Worm (Caenorhabditis elegans) whole organism, L1 larva: ENCODE data around the gene arrd-23.

ENCODE experiments used
- C34B4.2 ChIP-seq: sonication (generic microtip); optimal IDR thresholded peaks from 2 replicates; lab custom pipeline; 2017; ENCODE audit warnings: mild to moderate bottlenecking, missing genetic modification characterization, missing compliant biosample characterization
- efl-1 ChIP-seq, 4 experiments: fragments of 150-350 bp; optimal IDR thresholded peaks in 3 of 4; peaks in 1 of 4; 1 replicate in 1 of 4; 2 replicates in 3 of 4; lab custom pipeline; 2014; ENCODE audit warnings: missing biosample characterization in 2 of 4, missing genetic modification characterization in 2 of 4, missing genetic modification reagents in 2 of 4
- egl-27 ChIP-seq, 2 experiments: fragments of 150-350 bp in 1 of 2; sonication (generic microtip); optimal IDR thresholded peaks; 3 replicates each; lab custom pipeline; 2017 to 2018; ENCODE audit warnings: missing biosample characterization in 2 of 2, missing genetic modification characterization in 2 of 2, missing genetic modification reagents in 2 of 2
- elt-3 ChIP-seq, 6 experiments: fragments of 150-350 bp in 1 of 6; sonication (generic microtip); optimal IDR thresholded peaks; 2 replicates each; lab custom pipeline; 2017 to 2018; ENCODE audit warnings: missing biosample characterization in 6 of 6, missing genetic modification characterization in 6 of 6, inconsistent platforms in 1 of 6
- hlh-17 ChIP-seq: fragments of 200-800 bp; sonication (Bioruptor generic); optimal IDR thresholded peaks from 2 replicates; lab custom pipeline; 2018; ENCODE audit warnings: missing genetic modification characterization, mild to moderate bottlenecking, missing compliant biosample characterization, moderate library complexity, borderline replicate concordance
- lir-3 ChIP-seq: sonication (generic microtip); optimal IDR thresholded peaks from 2 replicates; lab custom pipeline; 2016; ENCODE audit warnings: mild to moderate bottlenecking, missing genetic modification characterization, moderate library complexity, missing compliant biosample characterization; ENCODE audit not compliant: poor library complexity
- lsy-2 ChIP-seq, 2 experiments: fragments of 150-350 bp; optimal IDR thresholded peaks; 2 replicates each; lab custom pipeline; 2014; ENCODE audit warnings: missing biosample characterization in 2 of 2, missing genetic modification characterization in 2 of 2
- nhr-20 ChIP-seq: sonication (generic microtip); optimal IDR thresholded peaks from 2 replicates; lab custom pipeline; 2016; ENCODE audit warnings: mild to moderate bottlenecking, missing genetic modification characterization, missing compliant biosample characterization
- nhr-237 ChIP-seq: fragments of 150-350 bp; optimal IDR thresholded peaks from 2 replicates; lab custom pipeline; 2014; ENCODE audit warnings: missing biosample characterization, missing genetic modification characterization
- skn-1 ChIP-seq: fragments of 150-350 bp; optimal IDR thresholded peaks from 2 replicates; lab custom pipeline; 2014; ENCODE audit warnings: missing biosample characterization, missing genetic modification characterization
- snpc-4 ChIP-seq: fragments of 150-350 bp; optimal IDR thresholded peaks from 2 replicates; lab custom pipeline; 2014; ENCODE audit warnings: missing biosample characterization, missing genetic modification characterization
- tbx-2 ChIP-seq: sonication (generic microtip); optimal IDR thresholded peaks from 2 replicates; lab custom pipeline; 2016; ENCODE audit warnings: missing genetic modification characterization, missing compliant biosample characterization
- unc-62 ChIP-seq: fragments of 150-350 bp; optimal IDR thresholded peaks from 2 replicates; lab custom pipeline; 2014; ENCODE audit warnings: missing biosample characterization, missing genetic modification reagents, missing genetic modification characterization
- ztf-11 ChIP-seq, 2 experiments: sonication (generic microtip); optimal IDR thresholded peaks; 2 replicates each; lab custom pipeline; 2016 to 2017; ENCODE audit warnings: missing genetic modification characterization in 2 of 2, missing biosample characterization in 1 of 2, missing compliant biosample characterization in 1 of 2

DNA sequence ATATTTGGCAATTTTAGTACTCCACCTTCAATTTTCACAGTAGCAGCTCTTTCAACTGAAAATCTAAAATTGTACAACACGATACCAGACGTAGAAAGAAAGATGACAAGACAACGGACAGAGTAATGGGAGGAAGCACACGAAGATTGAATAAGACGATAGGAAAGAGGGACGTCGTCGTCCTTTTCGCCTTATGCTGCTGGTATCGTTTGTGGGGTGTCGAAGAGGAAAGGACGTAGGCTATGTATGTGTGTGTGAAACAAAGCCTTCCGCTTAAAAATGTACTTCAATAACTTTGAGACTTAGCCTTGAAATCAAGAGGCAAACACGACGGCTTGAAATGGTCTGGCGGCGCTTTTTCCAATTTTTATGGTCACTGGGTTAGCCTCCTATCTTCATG, 13.0 kb upstream of the arrd-23 start:
- TF ChIP-seq tbx-2 (tag; lab: Kevin White, UChicago) = no peak
- no peak for TF ChIP-seq C34B4.2
- TF ChIP-seq nhr-237 (tag; lab: Kevin White, UChicago) = no peak
- TF ChIP-seq lir-3 = no peak
- no peak for TF ChIP-seq snpc-4
- TF ChIP-seq nhr-20 (tag; lab: Kevin White, UChicago) = no peak
- TF ChIP-seq skn-1 = no peak
- no peak for TF ChIP-seq egl-27 (tag; optimal IDR thresholded peaks at IDR 0.05; lab: Kevin White, UChicago)
- no peak for TF ChIP-seq unc-62 (GFP tag; lab: Kevin White, UChicago)
- no peak for TF ChIP-seq hlh-17
- no peak for TF ChIP-seq elt-3 (tag; optimal IDR thresholded peaks at IDR 0.05; lab: Kevin White, UChicago)
- TF ChIP-seq ztf-11 (tag; optimal IDR thresholded peaks at IDR 0.05; lab: Kevin White, UChicago) = no peak
- TF ChIP-seq efl-1 (optimal IDR thresholded peaks at IDR 0.05; lab: Kevin White, UChicago) = no peak
- no peak for TF ChIP-seq efl-1 (GFP tag; optimal IDR thresholded peaks at IDR 0.05 in 1 of 2; lab: Kevin White, UChicago)
- no peak for TF ChIP-seq lsy-2 (tag; optimal IDR thresholded peaks at IDR 0.05; lab: Kevin White, UChicago)
